Worm (Caenorhabditis elegans) whole organism, mixed stage, embryonic: ENCODE results near the gene F43C11.2.

ENCODE experiments used
- ceh-83 ChIP-seq: fragments of 200-800 bp; sonication (Bioruptor generic); optimal IDR thresholded peaks from 2 replicates; lab custom pipeline; 2018; ENCODE audit warnings: mild to moderate bottlenecking, missing genetic modification characterization, missing compliant biosample characterization
- lsy-2 ChIP-seq: fragments of 150-350 bp; optimal IDR thresholded peaks from 2 replicates; lab custom pipeline; 2014; ENCODE audit warnings: missing biosample characterization, missing genetic modification characterization
- ztf-11 ChIP-seq: fragments of 150-350 bp; optimal IDR thresholded peaks from 2 replicates; lab custom pipeline; 2014; ENCODE audit warnings: missing biosample characterization, missing genetic modification characterization

ce11 chrII:2352546-2352945 lies 2.0 kb upstream of the F43C11.2 start, which contains the start of gene F43C11.10:
- TF ChIP-seq ceh-83, result no peak
- TF ChIP-seq ztf-11 (tag; lab: Kevin White, UChicago), result no peak
- TF ChIP-seq lsy-2 (tag; lab: Kevin White, UChicago), result no peak
